Worm (Caenorhabditis elegans): ENCODE measurements around the gene glb-2.

- TF ChIP-seq rnt-1 (tag; optimal IDR thresholded peaks at IDR 0.05) (no peak), unc-55 (GFP tag; optimal IDR thresholded peaks at IDR 0.05) (no peak), ets-4 (tag; optimal IDR thresholded peaks at IDR 0.05) (no peak), pqm-1 (tag; optimal IDR thresholded peaks at IDR 0.05) (no peak), pha-4 (tag; optimal IDR thresholded peaks at IDR 0.05) (no peak), fax-1 (tag; optimal IDR thresholded peaks at IDR 0.05) (no peak), pat-9 (tag; optimal IDR thresholded peaks at IDR 0.05) (no peak), pha-2 (tag; optimal IDR thresholded peaks at IDR 0.05) (no peak), gmeb-2 (tag; optimal IDR thresholded peaks at IDR 0.05) (no peak), lim-6 (tag; optimal IDR thresholded peaks at IDR 0.05) (no peak), ceh-9 (tag; optimal IDR thresholded peaks at IDR 0.05) (no peak), fkh-10 (GFP tag; optimal IDR thresholded peaks at IDR 0.05) (no peak)
Observed at ce11 chrIV:7305325-7305724, 42.3 kb upstream of the glb-2 start, which contains the start of gene npr-27.
